Worm (Caenorhabditis elegans) whole organism, L2 larva: ENCODE measurements around the gene Y11D7A.9.

Experiments used
- alr-1 ChIP-seq: fragments of 150-350 bp; optimal IDR thresholded peaks from 2 replicates; lab custom pipeline; 2014; ENCODE audit warnings: missing biosample characterization, missing genetic modification characterization
- ama-1 ChIP-seq: fragments of 150-350 bp; optimal IDR thresholded peaks from 2 replicates; lab custom pipeline; 2018; ENCODE audit warnings: inconsistent platforms
- lin-13 ChIP-seq: fragments of 150-350 bp; optimal IDR thresholded peaks from 2 replicates; lab custom pipeline; 2014; ENCODE audit warnings: missing biosample characterization, missing genetic modification reagents, missing genetic modification characterization
- lin-39 ChIP-seq: fragments of 150-350 bp; optimal IDR thresholded peaks from 2 replicates; lab custom pipeline; 2014; ENCODE audit warnings: missing biosample characterization, missing genetic modification reagents, missing genetic modification characterization
- nhr-10 ChIP-seq: sonication (generic microtip); optimal IDR thresholded peaks from 2 replicates; lab custom pipeline; 2017; ENCODE audit warnings: missing biosample characterization, missing genetic modification characterization
- nhr-11 ChIP-seq: fragments of 150-350 bp; optimal IDR thresholded peaks from 2 replicates; lab custom pipeline; 2014; ENCODE audit warnings: missing biosample characterization, missing genetic modification characterization
- nhr-12 ChIP-seq: fragments of 150-350 bp; optimal IDR thresholded peaks from 2 replicates; lab custom pipeline; 2014; ENCODE audit warnings: missing biosample characterization, missing genetic modification characterization
- nhr-129 ChIP-seq: fragments of 150-350 bp; optimal IDR thresholded peaks from 2 replicates; lab custom pipeline; 2014; ENCODE audit warnings: missing biosample characterization, missing genetic modification characterization
- skn-1 ChIP-seq: sonication (generic microtip); optimal IDR thresholded peaks from 2 replicates; lab custom pipeline; 2017; ENCODE audit warnings: missing biosample characterization, missing genetic modification characterization
- snpc-4 ChIP-seq: fragments of 150-350 bp; optimal IDR thresholded peaks from 2 replicates; lab custom pipeline; 2014; ENCODE audit warnings: missing biosample characterization, missing genetic modification characterization
- unc-55 ChIP-seq: fragments of 150-350 bp; sonication (generic microtip); optimal IDR thresholded peaks from 3 replicates; lab custom pipeline; 2014; ENCODE audit warnings: missing biosample characterization, missing genetic modification reagents, missing genetic modification characterization
- ztf-11 ChIP-seq: sonication (generic microtip); optimal IDR thresholded peaks from 2 replicates; lab custom pipeline; 2017; ENCODE audit warnings: missing biosample characterization, missing genetic modification characterization
- ztf-4 ChIP-seq: fragments of 150-350 bp; optimal IDR thresholded peaks from 2 replicates; lab custom pipeline; 2014; ENCODE audit warnings: missing biosample characterization, missing genetic modification characterization

DNA sequence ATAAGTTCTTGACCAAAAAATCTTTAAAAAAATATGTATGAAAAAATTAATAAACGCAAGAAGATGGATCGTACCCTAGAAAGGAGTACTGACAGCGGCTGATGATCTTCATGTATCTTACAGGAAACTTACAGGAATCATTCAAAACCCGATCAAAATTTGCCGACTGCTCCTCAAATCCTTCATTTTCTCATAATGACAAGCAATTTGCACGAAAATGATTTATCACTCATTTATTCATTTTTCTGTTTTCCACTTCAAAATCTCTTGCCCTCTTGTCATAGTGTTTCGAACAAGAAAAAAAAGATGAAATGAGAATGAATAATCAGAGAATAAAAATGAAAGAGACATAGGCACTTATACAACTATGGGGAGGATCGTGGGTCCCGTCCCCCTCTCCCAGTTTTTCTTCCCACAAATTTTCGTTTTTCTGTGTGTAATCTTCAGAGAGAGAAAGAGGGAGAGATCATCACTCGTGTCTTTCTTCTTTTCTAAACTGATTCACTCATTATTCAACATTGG is 18.2 kb upstream of the Y11D7A.9 start, which contains the start of gene nmy-3:
- TF ChIP-seq nhr-12 (tag; lab: Kevin White, UChicago) (no peak), lin-13 (no peak), unc-55 (GFP tag; lab: Kevin White, UChicago) (no peak), ztf-4 (tag; lab: Kevin White, UChicago) (no peak), snpc-4 (tag; lab: Kevin White, UChicago) (no peak), skn-1 (tag; lab: Kevin White, UChicago) (no peak), lin-39 (no peak), ztf-11 (tag; lab: Kevin White, UChicago) (no peak), nhr-129 (tag; lab: Kevin White, UChicago) (no peak), alr-1 (tag; lab: Kevin White, UChicago) (no peak), ama-1 (no peak), nhr-11 (no peak), nhr-10 (no peak)
